Worm (Caenorhabditis elegans): ENCODE measurements around the gene eif-3.G.
A peak's percentile ranks its signal among the peaks of the same experiment; 100 is the strongest.

The eif-3.G gene

ce11 chrII:8412061-8412721, 30.4 kb upstream of the eif-3.G start, which contains the start of gene efl-3:
Gene efl-3, plus strand, starts transcription at chrII:8412671.
- TF ChIP-seq mab-5 (tag; optimal IDR thresholded peaks at IDR 0.05) (no peak), elt-3 (tag; optimal IDR thresholded peaks at IDR 0.05) (no peak), nhr-2 (tag; optimal IDR thresholded peaks at IDR 0.05) (peak; percentile 86), sptf-1 (tag; optimal IDR thresholded peaks at IDR 0.05) (peak; percentile 51), lin-13 (tag; optimal IDR thresholded peaks at IDR 0.05) (peak; percentile 20), unc-39 (tag; optimal IDR thresholded peaks at IDR 0.05) (no peak), nhr-237 (tag; optimal IDR thresholded peaks at IDR 0.05) (no peak), hlh-1 (tag; optimal IDR thresholded peaks at IDR 0.05) (peak; percentile 19), cnd-1 (tag; optimal IDR thresholded peaks at IDR 0.05) (peak; percentile 70), mep-1 (tag; optimal IDR thresholded peaks at IDR 0.05) (peak; percentile 31), nhr-12 (tag; optimal IDR thresholded peaks at IDR 0.05) (no peak), nhr-28 (tag; optimal IDR thresholded peaks at IDR 0.05) (no peak), mls-2 (tag; optimal IDR thresholded peaks at IDR 0.05) (peak; percentile 41), sem-2 (GFP tag; optimal IDR thresholded peaks at IDR 0.05) (no peak), pha-4 (tag; optimal IDR thresholded peaks at IDR 0.05) (no peak)

DNA sequence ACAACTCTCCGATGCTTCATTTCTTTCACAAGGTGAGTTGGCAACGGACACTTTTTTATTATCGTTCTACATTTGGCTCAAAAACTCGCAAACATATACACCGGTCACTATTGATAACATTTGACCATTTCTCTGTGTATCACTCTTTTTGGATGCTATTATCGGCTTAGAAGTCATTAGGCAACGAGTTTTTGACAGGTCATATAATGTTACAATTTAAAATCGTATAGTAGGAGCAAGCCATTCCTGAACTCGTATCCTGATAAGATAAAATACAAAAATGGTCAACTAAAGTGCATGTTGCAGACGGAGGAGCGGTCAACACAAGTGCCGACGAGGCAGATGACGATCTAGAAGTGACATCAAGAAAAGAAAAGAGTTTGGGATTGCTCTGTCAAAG, 29.6 kb upstream of the eif-3.G start:
- TF ChIP-seq hlh-1 (tag; optimal IDR thresholded peaks at IDR 0.05) = no peak
- no peak for TF ChIP-seq ham-2 (GFP tag; optimal IDR thresholded peaks at IDR 0.05)
- no peak for TF ChIP-seq cnd-1 (tag; optimal IDR thresholded peaks at IDR 0.05)
- no peak for TF ChIP-seq flh-1 (GFP tag; optimal IDR thresholded peaks at IDR 0.05)
- no peak for TF ChIP-seq ceh-39 (tag; optimal IDR thresholded peaks at IDR 0.05)
- no peak for TF ChIP-seq nhr-12 (tag; optimal IDR thresholded peaks at IDR 0.05)
- no peak for TF ChIP-seq nhr-76 (tag; optimal IDR thresholded peaks at IDR 0.05)
- TF ChIP-seq mls-2 (tag; optimal IDR thresholded peaks at IDR 0.05) = no peak
- no peak for TF ChIP-seq zip-8 (tag; optimal IDR thresholded peaks at IDR 0.05)
- no peak for TF ChIP-seq M03D4.4 (tag; optimal IDR thresholded peaks at IDR 0.05)
- no peak for TF ChIP-seq sem-2 (GFP tag; optimal IDR thresholded peaks at IDR 0.05)
- no peak for TF ChIP-seq unc-62 (GFP tag; optimal IDR thresholded peaks at IDR 0.05)
- TF ChIP-seq nhr-28 (tag; optimal IDR thresholded peaks at IDR 0.05) = no peak
- no peak for TF ChIP-seq snpc-4 (tag; optimal IDR thresholded peaks at IDR 0.05)
- no peak for TF ChIP-seq ceh-83 (GFP tag; optimal IDR thresholded peaks at IDR 0.05)
- TF ChIP-seq lin-32 (GFP tag; optimal IDR thresholded peaks at IDR 0.05) = no peak
- no peak for TF ChIP-seq tbx-8 (GFP tag; optimal IDR thresholded peaks at IDR 0.05)
- no peak for TF ChIP-seq unc-120 (tag; optimal IDR thresholded peaks at IDR 0.05; ENCODE audit: poor library complexity, severe bottlenecking)
- no peak for TF ChIP-seq elt-3 (tag; optimal IDR thresholded peaks at IDR 0.05)
- no peak for TF ChIP-seq nhr-237 (tag; optimal IDR thresholded peaks at IDR 0.05)

DNA sequence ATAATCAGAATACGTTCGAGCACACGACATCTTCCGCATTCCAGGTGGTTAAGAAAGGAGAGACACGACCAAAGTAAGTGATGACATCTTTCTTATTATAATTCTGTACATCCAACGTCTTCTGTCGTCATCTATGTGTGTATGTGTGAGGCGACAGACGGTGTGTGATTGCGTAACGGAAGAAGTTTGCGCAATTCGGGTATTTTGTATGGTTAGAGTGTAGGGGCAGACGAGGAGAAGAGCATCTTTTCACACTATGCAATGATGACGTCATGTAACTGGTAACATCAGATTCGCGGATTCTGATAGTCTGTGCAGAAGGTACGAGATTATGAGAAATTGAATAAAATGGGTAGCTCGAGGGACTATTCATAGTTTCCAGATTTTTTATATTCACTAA, 27.5 kb upstream of the eif-3.G start:
- TF ChIP-seq ceh-83 (GFP tag; optimal IDR thresholded peaks at IDR 0.05) = no peak
- no peak for TF ChIP-seq lsy-2 (tag; optimal IDR thresholded peaks at IDR 0.05)
- no peak for TF ChIP-seq hlh-1 (tag; optimal IDR thresholded peaks at IDR 0.05)
- TF ChIP-seq flh-1 (GFP tag; optimal IDR thresholded peaks at IDR 0.05) = no peak
- no peak for TF ChIP-seq M03D4.4 (tag; optimal IDR thresholded peaks at IDR 0.05)
- no peak for TF ChIP-seq nhr-28 (tag; optimal IDR thresholded peaks at IDR 0.05)
- TF ChIP-seq nhr-2 (tag; optimal IDR thresholded peaks at IDR 0.05) = peak; percentile 93
- no peak for TF ChIP-seq mep-1 (tag; optimal IDR thresholded peaks at IDR 0.05)
- TF ChIP-seq elt-3 (tag; optimal IDR thresholded peaks at IDR 0.05) = no peak
- no peak for TF ChIP-seq ceh-43 (GFP tag; optimal IDR thresholded peaks at IDR 0.05)
- TF ChIP-seq sem-2 (GFP tag; optimal IDR thresholded peaks at IDR 0.05) = no peak
- no peak for TF ChIP-seq blmp-1 (tag; optimal IDR thresholded peaks at IDR 0.05)
- peak; percentile 97 for TF ChIP-seq zip-8 (tag; optimal IDR thresholded peaks at IDR 0.05)
- no peak for TF ChIP-seq mls-2 (tag; optimal IDR thresholded peaks at IDR 0.05)
- no peak for TF ChIP-seq ztf-11 (tag; optimal IDR thresholded peaks at IDR 0.05)
- no peak for TF ChIP-seq ham-2 (GFP tag; optimal IDR thresholded peaks at IDR 0.05)
- TF ChIP-seq mab-5 (tag; optimal IDR thresholded peaks at IDR 0.05) = no peak
- TF ChIP-seq unc-62 (GFP tag; optimal IDR thresholded peaks at IDR 0.05) = no peak
- TF ChIP-seq lin-13 (tag; optimal IDR thresholded peaks at IDR 0.05) = no peak
- TF ChIP-seq unc-39 (tag; optimal IDR thresholded peaks at IDR 0.05) = no peak
- TF ChIP-seq bed-3 (GFP tag; optimal IDR thresholded peaks at IDR 0.05) = no peak
- peak; percentile 79 for TF ChIP-seq cnd-1 (tag; optimal IDR thresholded peaks at IDR 0.05)
- TF ChIP-seq lin-32 (GFP tag; optimal IDR thresholded peaks at IDR 0.05) = no peak
- TF ChIP-seq elt-1 (tag; optimal IDR thresholded peaks at IDR 0.05; ENCODE audit: borderline replicate concordance, insufficient read depth) = peak; percentile 33
- TF ChIP-seq drap-1 (GFP tag; optimal IDR thresholded peaks at IDR 0.05) = no peak
- no peak for TF ChIP-seq ceh-39 (tag; optimal IDR thresholded peaks at IDR 0.05)
- TF ChIP-seq tbx-8 (GFP tag; optimal IDR thresholded peaks at IDR 0.05) = no peak
- no peak for TF ChIP-seq pha-4 (tag; optimal IDR thresholded peaks at IDR 0.05)
- no peak for TF ChIP-seq nhr-76 (tag; optimal IDR thresholded peaks at IDR 0.05)
- no peak for TF ChIP-seq nhr-237 (tag; optimal IDR thresholded peaks at IDR 0.05)

Measured in whole organism, mixed stage, embryonic.